Fruit fly (Drosophila melanogaster): ENCODE data around the gene CG13983.

DNA sequence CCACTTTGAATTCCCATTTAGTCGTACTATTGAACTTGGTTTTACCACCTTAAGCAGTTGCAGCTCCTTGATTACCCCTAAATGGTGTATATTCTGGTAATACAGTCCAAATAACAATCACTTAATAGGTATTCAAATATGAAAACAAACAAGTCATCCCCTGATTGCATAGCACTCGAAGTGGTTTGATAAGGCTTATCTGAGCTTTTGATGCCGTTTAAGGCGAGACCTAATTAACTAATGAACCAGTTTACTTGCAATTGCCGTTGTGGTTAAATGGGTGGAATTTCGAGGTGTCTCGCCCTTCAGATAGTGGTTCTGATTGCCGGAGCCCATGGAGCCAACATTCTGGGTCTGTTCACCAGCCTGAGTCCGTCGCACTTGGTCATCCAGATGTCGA is 39.5 kb downstream of the CG13983 start, which contains the start of gene Ugt37B1:
- TF ChIP-seq dl (GFP tag; optimal IDR thresholded peaks at IDR 0.05; ENCODE audit: insufficient read depth in 1 of 2, partially characterized antibody in 2 of 2): no peak
- no peak for TF ChIP-seq psq (GFP tag; optimal IDR thresholded peaks at IDR 0.05)
- TF ChIP-seq Dfd (GFP tag; optimal IDR thresholded peaks at IDR 0.05): no peak

All from whole organism, wandering third instar larva.